Fruit fly (Drosophila melanogaster) whole organism, pupa: ENCODE data around the gene ihog.

Experiments
- CG10348 ChIP-seq: fragments of 200-800 bp; sonication (Bioruptor generic); IDR thresholded peaks from 2 replicates; pipeline ENCODE4 v1.3.6; 2022; ENCODE audit warnings: missing biosample characterization, missing genetic modification characterization
- CG12605 ChIP-seq: fragments of 200-800 bp; sonication (Bioruptor generic); IDR thresholded peaks from 2 replicates; pipeline ENCODE4 v1.3.6; 2022; ENCODE audit warnings: missing biosample characterization, missing genetic modification characterization
- CG17806 ChIP-seq: fragments of 200-800 bp; sonication (Bioruptor generic); optimal IDR thresholded peaks from 2 replicates; lab custom pipeline; 2018; ENCODE audit warnings: missing biosample characterization, mild to moderate bottlenecking, missing genetic modification characterization, moderate library complexity
- CG4496 ChIP-seq: fragments of 200-800 bp; sonication (Bioruptor generic); IDR thresholded peaks from 3 replicates; pipeline ENCODE4 v1.3.6; 2022; ENCODE audit warnings: missing biosample characterization, missing genetic modification characterization
- CG8301 ChIP-seq: fragments of 200-800 bp; sonication (Bioruptor generic); optimal IDR thresholded peaks from 2 replicates; lab custom pipeline; 2018; ENCODE audit warnings: missing biosample characterization, mild to moderate bottlenecking, missing genetic modification characterization
- D1 ChIP-seq: fragments of 200-800 bp; sonication (Bioruptor generic); optimal IDR thresholded peaks from 2 replicates; lab custom pipeline; 2018; ENCODE audit warnings: missing biosample characterization, mild to moderate bottlenecking, missing genetic modification characterization, moderate library complexity
- Snoo ChIP-seq: fragments of 200-800 bp; sonication (Bioruptor generic); optimal IDR thresholded peaks from 3 replicates; lab custom pipeline; 2017; ENCODE audit warnings: missing biosample characterization, mild to moderate bottlenecking, missing genetic modification characterization, inconsistent platforms

DNA sequence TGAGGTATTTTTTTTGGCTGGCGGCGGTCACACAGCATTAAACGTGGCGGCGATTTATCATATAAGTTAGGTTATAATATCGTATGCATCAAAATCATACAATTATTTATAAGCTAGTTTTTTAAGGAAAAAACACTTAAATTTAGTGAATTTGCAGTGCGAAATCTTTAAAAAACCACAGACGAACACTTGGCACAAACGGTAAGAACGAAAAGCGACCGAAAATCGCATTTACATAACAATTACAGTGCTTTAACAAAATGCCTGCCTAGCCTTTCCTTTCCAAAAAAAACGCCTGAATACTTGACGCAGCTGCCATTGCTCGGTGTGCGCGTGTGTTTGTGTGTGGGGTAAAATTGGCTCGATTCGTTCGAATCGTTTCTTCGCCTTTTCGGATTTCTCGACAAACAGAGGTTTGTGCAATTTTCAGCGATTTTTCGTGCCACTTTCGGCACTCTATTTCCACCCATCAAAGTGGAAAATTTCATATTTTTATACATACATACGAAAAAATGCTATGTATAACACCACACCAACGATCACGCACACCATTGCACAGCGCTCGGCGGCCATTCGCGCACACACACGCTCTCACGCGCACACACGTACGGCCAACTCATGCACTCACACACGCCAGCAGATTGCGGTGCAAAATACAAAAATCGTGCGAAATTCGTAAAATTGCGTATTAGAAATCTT, 27.8 kb downstream of the ihog start, which contains the start of gene Hrb27C:
- TF ChIP-seq D1 (no peak), CG4496 (GFP tag; lab: Robert Waterston, UW) (no peak), CG8301 (no peak), CG10348 (no peak), CG12605 (GFP tag; lab: Robert Waterston, UW) (no peak), Snoo (tag; lab: Kevin White, UChicago) (no peak), CG17806 (tag; lab: Kevin White, UChicago) (no peak)
